Fruit fly (Drosophila melanogaster): ENCODE results near the gene Agpat1.
A peak's percentile ranks its signal among the peaks of the same experiment; 100 is the strongest.

Gene Agpat1

dm6 chrX:12744026-12744688 is 20.9 kb upstream of the Agpat1 start, which contains the start of gene CG4004:
CG4004 (plus strand) TSS chrX:12744212.
- TF ChIP-seq Ets96B (tag; optimal IDR thresholded peaks at IDR 0.05) (peak; percentile 27), CG10631 (GFP tag; optimal IDR thresholded peaks at IDR 0.05) (peak; percentile 20), CG7368 (GFP tag; optimal IDR thresholded peaks at IDR 0.05) (no peak), Sox15 (GFP tag; optimal IDR thresholded peaks at IDR 0.05) (no peak), lz (GFP tag; optimal IDR thresholded peaks at IDR 0.05) (no peak), CG8119 (GFP tag; IDR thresholded peaks at IDR 0.05) (peak; percentile 86), CG8632 (GFP tag; optimal IDR thresholded peaks at IDR 0.05) (peak; percentile 9), CG8319 (GFP tag; optimal IDR thresholded peaks at IDR 0.05) (no peak), topi (GFP tag; optimal IDR thresholded peaks at IDR 0.05) (peak; percentile 39), pdm3 (GFP tag; optimal IDR thresholded peaks at IDR 0.05) (peak; percentile 25), eg (GFP tag; IDR thresholded peaks at IDR 0.05) (peak; percentile 83), Ets21C (GFP tag; optimal IDR thresholded peaks at IDR 0.05) (no peak), achi (GFP tag; optimal IDR thresholded peaks at IDR 0.05) (peak; percentile 25), cyc (GFP tag; optimal IDR thresholded peaks at IDR 0.05) (no peak), CG6808 (GFP tag; optimal IDR thresholded peaks at IDR 0.05) (peak; percentile 49), CG3919 (GFP tag; optimal IDR thresholded peaks at IDR 0.05) (no peak), net (GFP tag; optimal IDR thresholded peaks at IDR 0.05) (no peak), acj6 (GFP tag; optimal IDR thresholded peaks at IDR 0.05) (no peak), CG1621 (tag; optimal IDR thresholded peaks at IDR 0.05) (no peak), Eip75B (GFP tag; optimal IDR thresholded peaks at IDR 0.05) (peak; percentile 27), CG3032 (tag; optimal IDR thresholded peaks at IDR 0.05) (no peak), CG15336 (GFP tag; IDR thresholded peaks at IDR 0.05) (peak; percentile 72), CG10669 (GFP tag; optimal IDR thresholded peaks at IDR 0.05) (no peak), Gug (GFP tag; IDR thresholded peaks at IDR 0.05) (peak; percentile 40), Sox14 (GFP tag; optimal IDR thresholded peaks at IDR 0.05) (peak; percentile 47), Hr4 (GFP tag; optimal IDR thresholded peaks at IDR 0.05) (peak; percentile 1), CG11762 (GFP tag; optimal IDR thresholded peaks at IDR 0.05; ENCODE audit: insufficient read depth) (no peak), CG16779 (tag; optimal IDR thresholded peaks at IDR 0.05) (peak; percentile 33), Met (GFP tag; optimal IDR thresholded peaks at IDR 0.05) (peak; percentile 6), CG34406 (GFP tag; optimal IDR thresholded peaks at IDR 0.05) (no peak), CG6163 (GFP tag; IDR thresholded peaks at IDR 0.05) (peak; percentile 84), ss (GFP tag; optimal IDR thresholded peaks at IDR 0.05) (peak; percentile 60 to 61), Hr39 (GFP tag; optimal IDR thresholded peaks at IDR 0.05) (no peak), CG6854 (GFP tag; optimal IDR thresholded peaks at IDR 0.05) (no peak), CG11294 (GFP tag; IDR thresholded peaks at IDR 0.05) (no peak), CG6276 (GFP tag; optimal IDR thresholded peaks at IDR 0.05) (peak; percentile 73), CG31627 (GFP tag; optimal IDR thresholded peaks at IDR 0.05) (no peak), CG32006 (GFP tag; optimal IDR thresholded peaks at IDR 0.05) (peak; percentile 2), Blimp-1 (GFP tag; optimal IDR thresholded peaks at IDR 0.05) (no peak), Sox102F (GFP tag; optimal IDR thresholded peaks at IDR 0.05) (peak; percentile 7), Lpt (GFP tag; optimal IDR thresholded peaks at IDR 0.05) (peak; percentile 26), CG11902 (GFP tag; optimal IDR thresholded peaks at IDR 0.05) (no peak), CG4318 (GFP tag; optimal IDR thresholded peaks at IDR 0.05) (no peak), spab (GFP tag; optimal IDR thresholded peaks at IDR 0.05) (peak; percentile 11), OdsH (GFP tag; optimal IDR thresholded peaks at IDR 0.05) (peak; percentile 29), dsx (GFP tag; optimal IDR thresholded peaks at IDR 0.05; ENCODE audit: poor library complexity, severe bottlenecking) (peak; percentile 18), svp (GFP tag) (peak; percentile 68), CG6792 (GFP tag; optimal IDR thresholded peaks at IDR 0.05) (no peak), fkh (GFP tag; optimal IDR thresholded peaks at IDR 0.05) (no peak), CG9139 (GFP tag; optimal IDR thresholded peaks at IDR 0.05) (peak; percentile 22), fd59A (GFP tag; optimal IDR thresholded peaks at IDR 0.05) (no peak)
